Worm (Caenorhabditis elegans): ENCODE measurements around the gene egl-27.

egl-27 gene

DNA sequence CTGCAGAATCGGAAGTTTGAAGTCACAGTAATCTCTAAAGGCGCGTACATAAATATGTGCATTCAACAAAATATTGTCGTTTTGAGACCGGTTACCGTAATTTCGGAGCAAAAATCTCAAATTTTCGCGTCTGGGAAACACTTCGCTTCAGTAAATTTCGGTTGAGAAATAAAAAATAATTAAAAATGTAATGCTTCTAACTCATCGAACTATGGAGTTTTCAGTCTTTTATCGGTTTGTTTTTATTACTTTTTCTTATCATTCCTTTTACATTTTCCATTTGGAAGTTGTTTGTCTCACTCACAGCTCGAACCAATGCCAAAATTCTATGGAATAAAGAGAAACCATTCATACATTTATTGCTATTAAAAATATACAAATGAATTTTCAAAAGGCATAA, 53.4 kb downstream of the egl-27 start (continued):
- TF ChIP-seq ztf-7 (tag; optimal IDR thresholded peaks at IDR 0.05) (no peak), F49E8.2 (tag; optimal IDR thresholded peaks at IDR 0.05; ENCODE audit: borderline replicate concordance) (no peak), unc-62 (GFP tag; optimal IDR thresholded peaks at IDR 0.05 in 1 of 2) (no peak), unc-62 (tag; optimal IDR thresholded peaks at IDR 0.05) (no peak), ztf-11 (tag; optimal IDR thresholded peaks at IDR 0.05) (no peak), nhr-48 (tag; optimal IDR thresholded peaks at IDR 0.05) (peak; percentile 35), rbr-2 (tag; optimal IDR thresholded peaks at IDR 0.05) (peak; percentile 20), ceh-20 (GFP tag; IDR thresholded peaks at IDR 0.05) (0 out of 2 replicates have a peak, but pooled peaks have one; percentile 28), nhr-76 (tag; optimal IDR thresholded peaks at IDR 0.05) (peak; percentile 8), lin-15B (tag; optimal IDR thresholded peaks at IDR 0.05) (no peak), ctbp-1 (GFP tag; IDR thresholded peaks at IDR 0.05) (no peak), lsy-2 (tag; optimal IDR thresholded peaks at IDR 0.05) (peak; percentile 52 to 70), F37D6.2 (tag; optimal IDR thresholded peaks at IDR 0.05) (no peak), ceh-32 (tag; optimal IDR thresholded peaks at IDR 0.05; ENCODE audit: poor library complexity) (no peak), lin-29 (GFP tag; IDR thresholded peaks at IDR 0.05) (0 out of 2 replicates have a peak, but pooled peaks have one; percentile 35), nhr-102 (tag; optimal IDR thresholded peaks at IDR 0.05) (peak; percentile 67), dve-1 (tag; optimal IDR thresholded peaks at IDR 0.05; ENCODE audit: insufficient read depth) (peak; percentile 88), zag-1 (tag; optimal IDR thresholded peaks at IDR 0.05) (no peak), mep-1 (tag; optimal IDR thresholded peaks at IDR 0.05) (peak; percentile 90), pha-4 (GFP tag; IDR thresholded peaks at IDR 0.05) (no peak), pha-4 (tag; optimal IDR thresholded peaks at IDR 0.05) (no peak), daf-16 (GFP tag; optimal IDR thresholded peaks at IDR 0.05) (peak; percentile 27 to 63), daf-16 (tag; optimal IDR thresholded peaks at IDR 0.05) (peak; percentile 64), ZK337.2 (GFP tag; IDR thresholded peaks at IDR 0.05) (no peak), Y75B8A.6 (GFP tag; IDR thresholded peaks at IDR 0.05) (no peak), dmd-8 (GFP tag; IDR thresholded peaks at IDR 0.05) (no peak), lin-1 (GFP tag; IDR thresholded peaks at IDR 0.05) (peak; percentile 38; the same call in 1 of the 2 replicates), Y5F2A.4 (GFP tag; optimal IDR thresholded peaks at IDR 0.05) (no peak), tag-97 (GFP tag; IDR thresholded peaks at IDR 0.05) (no peak), aly-2 (tag; optimal IDR thresholded peaks at IDR 0.05) (no peak), snpc-4 (tag; optimal IDR thresholded peaks at IDR 0.05) (no peak), dmd-9 (GFP tag; IDR thresholded peaks at IDR 0.05) (0 out of 2 replicates have a peak, but pooled peaks have one; percentile 3), zfp-3 (GFP tag; conservative IDR thresholded peaks at IDR 0.05) (peak; percentile 93), jun-1 (tag; optimal IDR thresholded peaks at IDR 0.05) (no peak), nhr-237 (tag; optimal IDR thresholded peaks at IDR 0.05) (no peak), zip-11 (GFP tag; IDR thresholded peaks at IDR 0.05) (no peak), madf-9 (GFP tag; conservative IDR thresholded peaks at IDR 0.05) (no peak), spr-1 (tag; optimal IDR thresholded peaks at IDR 0.05) (peak; percentile 7), set-16 (GFP tag; IDR thresholded peaks at IDR 0.05) (no peak), hlh-30 (tag; optimal IDR thresholded peaks at IDR 0.05; ENCODE audit: insufficient read depth) (peak; percentile 22), hmg-1.1 (GFP tag; IDR thresholded peaks at IDR 0.05) (0 out of 2 replicates have a peak, but pooled peaks have one; percentile 32), nhr-25 (tag; optimal IDR thresholded peaks at IDR 0.05; ENCODE audit: borderline replicate concordance, insufficient read depth) (no peak), aha-1 (tag) (peak; percentile 33), tra-1 (GFP tag; IDR thresholded peaks at IDR 0.05) (no peak), lir-3 (tag; optimal IDR thresholded peaks at IDR 0.05) (no peak), R02D3.7 (tag; optimal IDR thresholded peaks at IDR 0.05) (no peak), T20F7.1 (GFP tag; optimal IDR thresholded peaks at IDR 0.05) (peak; percentile 69), vab-7 (GFP tag; IDR thresholded peaks at IDR 0.05) (no peak), mes-2 (tag; optimal IDR thresholded peaks at IDR 0.05; ENCODE audit: poor library complexity, severe bottlenecking) (peak; percentile 42), nhr-28 (tag; optimal IDR thresholded peaks at IDR 0.05) (peak; percentile 49), Y48G9A.11 (GFP tag; IDR thresholded peaks at IDR 0.05) (0 out of 2 replicates have a peak, but pooled peaks have one; percentile 45)

Measured in whole organism, L4 larva.